Worm (Caenorhabditis elegans): ENCODE measurements around the gene F13E9.19.

ce11 chrIV:10876844-10877243, 22.4 kb upstream of the F13E9.19 start, which contains the start of gene fipr-14:
- TF ChIP-seq ceh-79 (tag; optimal IDR thresholded peaks at IDR 0.05) = no peak
- no peak for TF ChIP-seq snpc-1.3 (tag; optimal IDR thresholded peaks at IDR 0.05; ENCODE audit: insufficient read depth)
- TF ChIP-seq ccch-3 (GFP tag; optimal IDR thresholded peaks at IDR 0.05) = no peak
- no peak for TF ChIP-seq somi-1 (GFP tag; optimal IDR thresholded peaks at IDR 0.05)
- TF ChIP-seq lin-40 (tag; optimal IDR thresholded peaks at IDR 0.05) = no peak
- TF ChIP-seq mcd-1 (GFP tag; IDR thresholded peaks at IDR 0.05) = no peak
- no peak for TF ChIP-seq attf-3 (GFP tag; conservative IDR thresholded peaks at IDR 0.05)
- TF ChIP-seq xnd-1 (tag; optimal IDR thresholded peaks at IDR 0.05) = no peak
- TF ChIP-seq F23B12.7 (tag; optimal IDR thresholded peaks at IDR 0.05; ENCODE audit: insufficient read depth) = no peak

Measured in whole organism, young adult.